Worm (Caenorhabditis elegans) whole organism, dauer: ENCODE measurements around the gene C46F9.5.
"Not testable (repeated sequence)": the region's sequence is repeated elsewhere in the genome, so short reads cannot be mapped to it uniquely, and the experiment has no call there.

Source experiments
- unc-62 ChIP-seq: sonication (generic microtip); optimal IDR thresholded peaks from 2 replicates; lab custom pipeline; 2017; ENCODE audit warnings: missing biosample characterization, missing genetic modification reagents, missing genetic modification characterization

C46F9.5 gene

DNA sequence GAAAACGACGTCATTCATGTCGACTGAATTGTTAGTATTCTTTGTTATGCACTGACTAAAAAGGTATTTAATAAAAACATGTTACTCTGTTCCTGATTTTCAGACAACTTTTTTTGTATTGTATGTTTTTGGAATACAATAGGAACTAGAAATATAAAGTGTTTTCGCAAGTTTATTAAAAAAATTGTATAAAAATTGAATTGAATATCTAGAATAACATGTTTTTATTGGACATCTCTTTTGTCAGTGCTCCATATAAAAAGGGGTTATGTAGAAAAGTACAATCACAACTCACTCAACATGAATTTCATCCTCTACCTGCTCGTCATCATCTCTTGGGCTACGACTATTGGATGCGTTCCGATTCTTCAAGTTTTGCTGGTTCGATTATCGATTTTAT is at the start of gene C46F9.5:
C46F9.5 (plus strand) TSS at position 301 of the 400 bp plus-strand sequence.
- no peak for TF ChIP-seq unc-62 (GFP tag; lab: Kevin White, UChicago)

DNA sequence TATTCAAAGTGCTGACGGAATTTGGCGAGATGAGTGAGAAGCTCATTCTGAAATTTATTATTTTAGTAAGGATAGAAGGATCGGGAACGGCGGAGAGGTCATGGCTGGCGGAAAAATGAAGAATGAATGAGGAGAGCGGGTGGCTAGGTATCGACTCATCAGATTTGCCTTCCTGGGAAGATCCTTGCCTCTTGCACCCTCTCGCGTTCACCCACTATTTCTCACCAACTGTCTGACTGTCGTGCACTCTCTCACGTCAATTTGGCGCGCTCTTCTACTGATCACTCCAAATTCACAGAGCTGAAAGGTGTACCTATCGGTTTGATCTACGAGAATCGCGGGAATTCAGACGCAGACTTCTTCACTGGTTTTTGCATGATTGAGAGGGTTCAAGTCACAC is 47.3 kb upstream of the C46F9.5 start, which contains the start of gene fbxb-97:
fbxb-97 (minus strand) TSS at position 53 of the 400 bp plus-strand sequence.
- TF ChIP-seq unc-62 (GFP tag; lab: Kevin White, UChicago), result no peak

DNA sequence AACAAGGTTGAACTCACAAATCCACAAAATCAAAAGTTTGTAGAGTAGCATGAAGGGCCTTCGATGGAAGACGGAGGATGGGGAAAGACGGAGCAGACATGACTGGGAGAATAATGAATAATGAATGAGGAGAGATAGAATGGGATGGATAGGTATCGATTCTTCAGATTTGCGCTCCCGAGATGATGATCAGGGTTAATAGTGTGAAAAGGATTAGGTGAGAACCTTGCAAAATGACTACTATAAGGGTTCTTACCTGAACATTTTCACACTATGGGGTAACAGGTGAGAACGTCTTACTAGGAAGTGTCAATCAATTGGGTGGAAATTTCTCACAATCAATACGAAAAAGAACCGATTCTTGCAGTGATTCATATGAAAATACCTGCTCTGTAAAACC is 45.1 kb upstream of the C46F9.5 start, which contains the start of gene fbxb-96:
fbxb-96 (minus strand) TSS at position 101 of the 400 bp plus-strand sequence.
- TF ChIP-seq unc-62 (GFP tag; lab: Kevin White, UChicago), result no peak

DNA sequence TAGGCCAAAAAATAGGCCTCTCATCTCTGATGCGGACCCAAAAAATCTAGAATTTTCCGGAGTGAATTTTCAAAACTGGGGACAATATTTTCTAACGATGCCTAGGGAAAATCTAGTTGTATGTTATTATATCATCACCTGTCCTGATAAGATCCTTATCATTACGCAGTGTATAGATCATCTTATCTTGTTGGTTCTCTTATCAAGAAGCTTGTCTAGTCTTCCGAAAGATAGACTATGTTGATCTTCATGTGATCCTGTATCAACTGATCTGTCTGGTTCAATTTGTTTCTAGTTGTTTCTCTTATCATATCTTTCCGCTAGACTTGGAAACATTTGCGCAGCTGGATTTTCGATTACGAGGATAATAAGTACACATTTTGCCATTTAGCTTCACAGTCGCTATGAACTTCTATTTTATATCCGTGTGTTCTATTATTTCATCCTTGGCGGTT is 44.5 kb upstream of the C46F9.5 start, which contains the start of gene C52E2.3:
C52E2.3 (plus strand) TSS at position 405 of the 455 bp plus-strand sequence.
- TF ChIP-seq unc-62 (GFP tag; lab: Kevin White, UChicago), result no peak

DNA sequence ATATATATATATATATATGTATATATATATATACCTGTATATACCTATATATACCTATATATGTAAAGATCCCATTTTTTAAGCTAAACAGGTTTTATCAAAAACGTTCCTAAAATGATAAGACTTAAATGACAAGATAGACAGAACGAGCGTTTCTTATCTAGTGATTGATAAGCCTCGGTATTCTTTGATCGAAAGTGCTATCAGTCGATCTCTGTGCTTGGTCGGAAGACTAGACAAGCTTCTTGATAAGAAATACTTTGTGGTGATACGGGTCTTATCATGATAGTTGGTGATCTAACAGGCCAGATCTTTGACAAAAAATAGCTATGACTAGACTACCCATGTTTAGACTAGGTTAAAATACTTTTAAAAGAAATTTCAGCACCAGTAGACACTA is 43.7 kb upstream of the C46F9.5 start:
- no peak for TF ChIP-seq unc-62 (GFP tag; lab: Kevin White, UChicago)

DNA sequence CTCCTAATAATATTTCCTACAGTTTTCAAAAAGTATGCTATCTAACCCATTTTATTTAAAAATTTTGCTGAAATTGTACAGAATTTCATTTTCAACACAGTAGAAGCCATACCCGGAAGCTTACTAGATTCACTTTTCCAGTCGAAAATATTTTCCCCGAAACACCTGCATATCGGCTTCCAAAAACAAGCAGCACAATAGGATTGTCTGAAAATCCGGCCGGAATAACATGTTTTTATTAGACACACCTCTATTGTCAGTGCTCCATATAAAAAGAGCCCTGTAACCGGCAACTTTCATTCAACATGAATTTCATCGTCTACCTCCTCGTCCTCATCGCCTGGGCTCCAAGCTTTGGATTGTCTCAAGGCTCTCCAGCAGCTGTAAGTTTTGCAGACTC is 42.9 kb upstream of the C46F9.5 start, which contains the start of gene C52E2.2:
C52E2.2 (plus strand) TSS at position 301 of the 400 bp plus-strand sequence.
- no peak for TF ChIP-seq unc-62 (GFP tag; lab: Kevin White, UChicago)

DNA sequence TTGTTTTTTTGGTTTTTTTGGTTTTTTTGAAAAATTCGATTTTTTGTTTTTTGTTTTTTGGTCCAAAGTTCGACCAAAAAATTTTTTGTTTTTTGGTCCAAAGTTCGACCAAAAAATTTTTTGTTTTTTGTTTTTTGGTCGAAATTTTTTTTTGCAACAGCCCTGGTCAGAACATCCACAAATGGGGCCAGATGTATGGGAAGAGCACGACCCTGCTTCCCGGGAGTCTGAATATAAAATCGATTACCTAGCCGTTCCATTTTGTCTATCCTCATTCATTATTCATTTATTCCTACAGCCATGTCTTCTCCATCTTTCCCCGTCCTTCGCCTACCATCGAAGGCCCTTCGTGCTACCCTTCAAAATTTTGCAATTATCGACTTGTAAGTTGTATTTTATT is 41.3 kb upstream of the C46F9.5 start, which contains the start of gene fbxb-95:
fbxb-95 (plus strand) TSS at position 301 of the 400 bp plus-strand sequence.
- TF ChIP-seq unc-62 (GFP tag; lab: Kevin White, UChicago), result not testable (repeated sequence)

DNA sequence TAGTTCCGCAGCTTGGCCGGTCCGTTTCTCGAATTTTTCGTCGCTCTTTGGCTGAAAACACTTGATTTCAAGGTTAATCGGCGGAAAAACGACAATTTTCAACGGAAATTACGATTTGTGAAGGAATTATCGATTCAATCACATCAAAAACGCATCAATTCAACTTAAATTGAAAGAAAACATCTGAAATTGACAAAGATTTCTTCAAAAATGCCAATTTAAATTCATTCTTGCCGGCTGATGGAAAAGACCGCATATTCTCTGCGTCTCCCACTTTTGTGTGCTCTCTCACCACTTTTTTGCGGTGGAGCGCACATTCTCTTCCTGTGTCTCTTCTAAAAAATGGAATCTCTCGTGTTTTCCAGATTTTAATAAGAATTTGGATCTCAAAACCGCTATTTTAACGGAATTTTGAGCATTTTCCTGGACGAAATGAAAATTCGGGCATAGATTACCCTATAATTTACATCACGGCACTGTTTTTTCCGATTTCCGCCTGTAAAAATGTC is 34.0 kb upstream of the C46F9.5 start, which contains the start of gene C16C4.18:
C16C4.18 (minus strand) TSS at position 51 of the 509 bp plus-strand sequence.
- TF ChIP-seq unc-62 (GFP tag; lab: Kevin White, UChicago), result not testable (repeated sequence)

DNA sequence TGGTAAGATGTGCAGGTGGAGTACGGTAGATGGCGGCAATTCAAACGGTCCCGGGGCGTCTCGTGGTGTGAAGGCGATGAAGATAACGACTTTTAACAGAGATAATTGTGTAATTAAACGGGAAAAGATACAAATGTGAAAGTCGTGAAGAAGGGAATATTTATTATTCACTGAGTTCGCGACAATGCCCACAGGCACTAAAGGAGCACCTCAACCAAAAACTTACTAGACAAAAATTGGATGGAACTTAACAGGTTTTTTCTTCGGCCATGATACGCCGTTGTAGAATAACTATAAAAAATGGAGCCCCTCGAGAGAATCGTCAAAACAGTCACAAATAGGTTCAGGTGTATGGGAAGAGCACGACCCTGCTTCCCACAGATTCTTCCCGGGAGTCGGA is 33.0 kb upstream of the C46F9.5 start, which contains the start of gene fbxb-98:
fbxb-98 (plus strand) TSS at position 301 of the 400 bp plus-strand sequence.
- not testable (repeated sequence) for TF ChIP-seq unc-62 (GFP tag; lab: Kevin White, UChicago)

DNA sequence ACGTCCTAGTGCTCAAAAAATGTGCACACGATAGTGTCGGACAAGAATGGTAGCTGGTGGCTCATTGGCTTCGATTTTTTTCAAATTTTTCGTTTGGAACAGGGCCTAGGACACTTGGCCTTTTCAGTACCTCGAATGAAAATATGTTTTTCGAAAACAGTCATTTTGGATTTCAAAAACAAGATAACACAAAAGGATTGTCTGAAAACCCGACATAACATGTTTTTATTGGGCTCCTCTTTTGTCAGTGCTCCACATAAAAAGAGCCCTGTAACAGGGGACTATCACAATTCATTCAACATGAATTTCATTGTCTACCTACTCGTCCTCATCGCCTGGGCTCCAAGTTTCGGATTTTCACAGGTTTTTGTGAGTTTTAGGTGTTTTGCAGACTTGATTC is 31.1 kb upstream of the C46F9.5 start, which contains the start of gene C16C4.17:
C16C4.17 (plus strand) TSS at position 301 of the 400 bp plus-strand sequence.
- TF ChIP-seq unc-62 (GFP tag; lab: Kevin White, UChicago), result no peak

DNA sequence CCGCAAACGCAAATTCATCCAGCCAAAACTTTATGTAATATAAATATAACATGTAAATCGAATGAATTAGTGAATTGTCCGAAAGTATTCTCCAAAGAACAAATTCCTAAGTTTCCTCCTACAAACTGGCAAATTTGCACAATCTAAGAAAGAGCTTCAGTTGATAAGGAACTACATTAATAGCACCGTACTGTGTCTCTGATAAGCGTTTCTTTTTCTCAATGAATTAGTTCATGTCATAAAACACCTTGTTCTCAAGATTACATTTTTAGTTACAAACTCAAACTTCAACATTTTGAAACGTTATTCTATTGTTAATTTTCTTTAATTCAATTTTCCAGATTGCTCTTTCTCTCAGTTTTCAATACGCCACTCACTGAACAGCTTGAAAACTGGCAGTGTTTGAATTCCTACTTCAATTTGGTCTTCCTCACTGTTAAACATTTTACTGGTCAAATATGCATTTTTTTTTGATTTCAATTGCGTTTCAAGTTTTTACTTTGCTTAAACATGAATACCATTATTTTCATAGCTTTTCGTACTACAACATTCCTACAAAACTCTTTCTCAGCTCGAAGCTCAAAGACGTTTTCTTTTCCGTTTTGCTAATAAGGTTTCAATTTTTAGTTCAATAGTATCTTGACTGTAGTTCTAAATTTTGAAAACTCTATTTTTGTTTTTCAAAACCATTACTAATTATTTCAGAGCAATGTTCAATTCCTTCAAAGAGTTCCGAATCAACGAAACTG is 29.5 kb upstream of the C46F9.5 start, which contains the start of gene math-15:
math-15 (plus strand) TSS at position 699 of the 749 bp plus-strand sequence.
- TF ChIP-seq unc-62 (GFP tag; lab: Kevin White, UChicago), result no peak

DNA sequence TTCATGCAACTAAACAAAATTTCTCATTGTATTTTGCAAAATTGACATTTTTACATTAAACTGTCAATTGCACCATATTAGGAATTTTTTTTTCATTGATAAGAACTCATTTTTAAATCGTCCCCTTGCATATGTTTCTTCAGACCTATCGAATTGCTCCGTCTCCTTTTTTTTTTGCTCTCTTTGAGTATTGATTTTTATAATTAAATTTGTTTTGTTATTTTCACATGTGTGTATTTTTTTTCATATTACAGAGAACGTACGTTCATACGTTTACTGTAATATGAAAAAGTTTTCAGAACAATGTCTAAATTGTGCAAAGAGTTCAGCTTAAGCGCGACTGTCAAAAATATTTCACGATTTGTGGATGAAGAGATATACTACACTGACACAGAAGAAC is 26.3 kb upstream of the C46F9.5 start, which contains the start of gene math-14:
math-14 (plus strand) TSS at position 301 of the 400 bp plus-strand sequence.
- TF ChIP-seq unc-62 (GFP tag; lab: Kevin White, UChicago), result no peak

DNA sequence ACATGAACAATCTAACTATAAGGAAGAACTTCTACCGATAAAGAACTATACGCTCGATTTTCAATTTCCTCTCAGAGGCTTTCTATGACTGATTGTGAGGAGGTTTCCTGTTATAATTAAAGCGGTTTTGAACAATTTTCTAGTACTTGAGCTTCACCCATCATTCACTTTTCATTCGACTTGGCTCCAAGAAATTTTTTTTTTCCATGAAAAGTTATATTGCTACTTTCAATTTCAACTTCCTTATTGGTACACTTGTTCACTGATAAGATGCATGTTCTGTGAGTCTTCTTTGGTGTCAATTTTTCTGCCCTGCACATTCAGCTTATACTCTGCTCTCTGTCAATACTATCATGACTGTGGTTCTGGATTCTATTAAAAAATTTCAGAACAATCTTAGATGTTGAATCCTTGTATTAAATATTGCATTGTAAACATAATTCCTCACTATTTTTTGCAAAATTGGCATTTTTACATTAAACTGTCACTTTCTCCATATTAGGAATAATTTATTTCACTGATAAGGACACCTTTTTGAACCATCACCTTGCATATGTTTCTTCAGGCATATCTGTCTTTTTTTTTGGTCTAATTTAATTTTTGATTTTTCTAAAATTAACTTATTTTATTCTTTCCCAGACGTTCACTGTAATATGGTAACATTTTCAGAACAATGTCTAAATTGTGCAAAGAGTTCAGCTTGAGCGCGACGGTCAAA is 24.3 kb upstream of the C46F9.5 start, which contains the start of gene math-10:
math-10 (plus strand) TSS at position 668 of the 718 bp plus-strand sequence.
- TF ChIP-seq unc-62 (GFP tag; lab: Kevin White, UChicago), result no peak

DNA sequence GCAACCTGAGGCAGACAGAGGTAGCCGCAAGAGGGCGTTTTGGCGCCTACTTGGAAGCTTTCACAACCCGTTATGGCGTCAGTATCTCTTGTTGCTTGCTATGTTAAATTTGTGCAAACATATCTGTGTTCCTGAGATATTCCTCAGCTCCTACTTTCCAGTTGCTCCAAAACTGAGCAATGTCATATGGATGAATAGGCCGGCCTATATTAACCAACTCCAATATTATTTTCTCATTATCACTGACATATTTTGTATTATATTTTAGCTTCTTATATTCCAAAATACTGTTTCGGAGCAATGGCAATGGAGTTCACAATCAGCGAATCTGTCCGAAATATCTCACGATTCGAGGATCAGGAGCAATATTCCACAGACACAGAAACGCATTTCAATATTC is 19.7 kb upstream of the C46F9.5 start, which contains the start of gene math-13:
math-13 (plus strand) TSS at position 301 of the 400 bp plus-strand sequence.
- no peak for TF ChIP-seq unc-62 (GFP tag; lab: Kevin White, UChicago)

DNA sequence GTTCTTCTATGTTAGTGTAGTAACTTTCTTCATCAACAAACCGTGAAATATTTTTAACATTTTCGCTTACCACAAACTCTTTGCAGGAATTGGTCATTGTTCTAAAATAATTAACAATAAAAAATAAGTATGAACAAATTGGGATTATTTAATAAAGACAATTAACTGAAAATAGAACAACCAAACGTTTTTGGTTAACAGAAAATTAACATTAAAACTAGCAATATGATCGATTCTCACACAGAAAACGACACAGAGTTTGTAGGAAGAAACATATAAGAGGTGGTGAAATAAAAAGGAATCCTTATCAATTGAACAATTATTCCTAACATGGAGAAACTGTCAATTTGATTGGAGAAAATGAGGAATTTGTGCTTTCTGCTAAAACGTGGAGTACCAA is 16.7 kb upstream of the C46F9.5 start, which contains the start of gene math-16:
math-16 (minus strand) TSS at position 101 of the 400 bp plus-strand sequence.
- TF ChIP-seq unc-62 (GFP tag; lab: Kevin White, UChicago), result no peak
